Worm (Caenorhabditis elegans) whole organism, L1 larva: ENCODE measurements around the gene eif-2Bdelta.

Experiments
- C16A3.4 ChIP-seq: fragments of 150-350 bp; optimal IDR thresholded peaks from 2 replicates; lab custom pipeline; 2014; ENCODE audit warnings: missing biosample characterization, missing genetic modification characterization
- ceh-90 ChIP-seq: sonication (generic microtip); optimal IDR thresholded peaks from 2 replicates; lab custom pipeline; 2016; ENCODE audit warnings: missing genetic modification characterization, missing compliant biosample characterization
- lin-13 ChIP-seq: fragments of 150-350 bp; optimal IDR thresholded peaks from 2 replicates; lab custom pipeline; 2014; ENCODE audit warnings: missing biosample characterization, missing genetic modification reagents, missing genetic modification characterization
- lir-3 ChIP-seq: sonication (generic microtip); optimal IDR thresholded peaks from 2 replicates; lab custom pipeline; 2016; ENCODE audit warnings: mild to moderate bottlenecking, missing genetic modification characterization, moderate library complexity, missing compliant biosample characterization; ENCODE audit not compliant: poor library complexity
- mep-1 ChIP-seq: fragments of 150-350 bp; optimal IDR thresholded peaks from 2 replicates; lab custom pipeline; 2014; ENCODE audit warnings: missing biosample characterization, missing genetic modification characterization
- nhr-28 ChIP-seq: fragments of 150-350 bp; optimal IDR thresholded peaks from 2 replicates; lab custom pipeline; 2014; ENCODE audit warnings: missing biosample characterization, missing genetic modification characterization
- sox-4 ChIP-seq: sonication (generic microtip); optimal IDR thresholded peaks from 2 replicates; lab custom pipeline; 2016; ENCODE audit warnings: missing genetic modification characterization, missing compliant biosample characterization
- tbx-2 ChIP-seq: sonication (generic microtip); optimal IDR thresholded peaks from 2 replicates; lab custom pipeline; 2016; ENCODE audit warnings: missing genetic modification characterization, missing compliant biosample characterization

DNA sequence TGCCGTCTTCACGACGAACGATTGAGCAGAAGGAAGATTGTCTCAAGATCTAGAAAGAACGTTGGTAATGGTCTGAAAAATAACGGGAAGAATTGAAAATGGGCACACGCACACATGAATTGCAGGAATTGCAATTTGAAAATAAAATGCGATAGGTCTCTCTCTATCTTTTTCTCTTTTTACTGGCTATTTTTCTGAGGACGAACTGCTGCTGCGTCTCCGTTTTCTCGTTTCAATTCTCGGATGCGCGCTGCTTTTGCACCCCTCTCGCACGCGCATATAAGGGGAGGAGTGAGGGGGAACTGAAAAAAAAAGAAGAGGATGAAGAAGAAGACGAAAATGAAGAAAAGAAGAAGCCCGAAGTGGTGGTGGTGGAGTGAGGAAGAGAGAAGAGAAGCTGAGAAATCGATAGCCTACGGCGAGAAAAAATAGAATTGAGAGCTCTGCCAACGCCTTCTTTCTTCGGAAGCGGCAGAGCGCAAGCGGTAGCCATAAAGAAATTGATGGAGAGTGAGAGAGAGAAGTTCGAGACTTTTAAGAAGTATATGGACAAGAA lies 48.1 kb downstream of the eif-2Bdelta start, which contains the start of gene rgef-1:
- TF ChIP-seq lir-3 (tag; lab: Kevin White, UChicago) (no peak), mep-1 (tag; lab: Kevin White, UChicago) (no peak), C16A3.4 (tag; lab: Kevin White, UChicago) (no peak), nhr-28 (tag; lab: Kevin White, UChicago) (no peak), lin-13 (GFP tag; lab: Kevin White, UChicago) (peak; percentile 18), tbx-2 (peak; percentile 47), ceh-90 (tag; lab: Kevin White, UChicago) (no peak), sox-4 (tag; lab: Kevin White, UChicago) (no peak)
